Fruit fly (Drosophila melanogaster) whole organism, wandering third instar larva: ENCODE results near the gene Faa.

ENCODE experiments used
- Abd-B ChIP-seq: fragments of >200 bp; optimal IDR thresholded peaks from 2 replicates; lab custom pipeline; 2017; ENCODE audit warnings: missing biosample characterization, missing genetic modification characterization
- CG32264 ChIP-seq: fragments of 200-800 bp; sonication (Bioruptor generic); optimal IDR thresholded peaks from 2 replicates; lab custom pipeline; 2016; ENCODE audit warnings: missing biosample characterization, missing genetic modification characterization
- CG9705 ChIP-seq: fragments of 200-800 bp; sonication (Bioruptor generic); optimal IDR thresholded peaks from 2 replicates; lab custom pipeline; 2018; ENCODE audit warnings: missing biosample characterization, mild to moderate bottlenecking, missing genetic modification characterization
- CrebA ChIP-seq: fragments of 200-800 bp; sonication (Bioruptor generic); optimal IDR thresholded peaks from 2 replicates; lab custom pipeline; 2016; ENCODE audit warnings: missing biosample characterization, mild to moderate bottlenecking, missing genetic modification characterization, borderline replicate concordance
- Dif ChIP-seq: fragments of 200-275, 200-300 bp; sonication (Bioruptor generic); optimal IDR thresholded peaks from 2 replicates; lab custom pipeline; 2018; ENCODE audit warnings: missing biosample characterization, missing genetic modification characterization; ENCODE audit not compliant: partially characterized antibody
- GATAd ChIP-seq: sonication (Bioruptor generic); optimal IDR thresholded peaks from 2 replicates; lab custom pipeline; 2016; ENCODE audit warnings: missing biosample characterization, missing genetic modification characterization
- HLH106 ChIP-seq: fragments of 200-800 bp; optimal IDR thresholded peaks from 3 replicates; lab custom pipeline; 2019; ENCODE audit warnings: missing biosample characterization, mild to moderate bottlenecking, missing genetic modification characterization, moderate library complexity
- Hr78 ChIP-seq: fragments of >200 bp; optimal IDR thresholded peaks from 2 replicates; lab custom pipeline; 2017; ENCODE audit warnings: missing biosample characterization, missing genetic modification characterization
- Jra ChIP-seq: sonication (Bioruptor generic); optimal IDR thresholded peaks from 2 replicates; lab custom pipeline; 2016; ENCODE audit warnings: missing biosample characterization, missing genetic modification characterization
- Mio ChIP-seq: sonication (Bioruptor generic); optimal IDR thresholded peaks from 2 replicates; lab custom pipeline; 2016; ENCODE audit warnings: missing biosample characterization, missing genetic modification characterization
- Myc ChIP-seq: fragments of >200 bp; optimal IDR thresholded peaks from 2 replicates; lab custom pipeline; 2017
- N ChIP-seq: fragments of >200 bp; optimal IDR thresholded peaks from 2 replicates; lab custom pipeline; 2018; ENCODE audit warnings: missing biosample characterization, missing external identifiers, missing genetic modification characterization
- OdsH ChIP-seq: fragments of 200-800 bp; sonication (Bioruptor generic); optimal IDR thresholded peaks from 2 replicates; lab custom pipeline; 2016; ENCODE audit warnings: missing biosample characterization, mild to moderate bottlenecking, missing genetic modification characterization
- Rel ChIP-seq, 2 experiments: fragments of 200-800 bp; sonication (Bioruptor generic) in 1 of 2; optimal IDR thresholded peaks; 2 replicates in 1 of 2; 3 replicates in 1 of 2; lab custom pipeline; 2016 to 2019; ENCODE audit warnings: mild to moderate bottlenecking in 2 of 2, missing biosample characterization in 2 of 2, missing genetic modification characterization in 2 of 2, moderate library complexity in 1 of 2
- Sp1 ChIP-seq: fragments of 200-800 bp; sonication (Bioruptor generic); optimal IDR thresholded peaks from 3 replicates; lab custom pipeline; 2019; ENCODE audit warnings: missing biosample characterization, mild to moderate bottlenecking, missing genetic modification characterization, moderate library complexity
- Vsx2 ChIP-seq: fragments of 200-300, 225-300 bp; sonication (Bioruptor generic); optimal IDR thresholded peaks from 2 replicates; lab custom pipeline; 2018; ENCODE audit warnings: missing biosample characterization, missing genetic modification characterization; ENCODE audit not compliant: partially characterized antibody
- br ChIP-seq: fragments of 200-800 bp; sonication (Bioruptor generic); optimal IDR thresholded peaks from 2 replicates; lab custom pipeline; 2016; ENCODE audit warnings: missing biosample characterization, missing genetic modification characterization
- brk ChIP-seq: fragments of 200-800 bp; sonication (Bioruptor generic); optimal IDR thresholded peaks from 2 replicates; lab custom pipeline; 2016; ENCODE audit warnings: missing biosample characterization, mild to moderate bottlenecking, missing genetic modification characterization
- dl ChIP-seq, 2 experiments: fragments of 175-275, 200-275 bp in 1 of 2; fragments of 200-275 bp in 1 of 2; sonication (Bioruptor generic); optimal IDR thresholded peaks; lab custom pipeline; 2018; ENCODE audit warnings: mild to moderate bottlenecking in 2 of 2, missing biosample characterization in 2 of 2, missing genetic modification characterization in 2 of 2, moderate library complexity in 2 of 2; ENCODE audit not compliant: partially characterized antibody in 2 of 2, insufficient read depth in 1 of 2
- dmrt93B ChIP-seq: fragments of 200-800 bp; sonication (Bioruptor generic); optimal IDR thresholded peaks from 2 replicates; lab custom pipeline; 2018; ENCODE audit warnings: missing biosample characterization, mild to moderate bottlenecking, missing genetic modification characterization
- dsf ChIP-seq: sonication (Bioruptor generic); optimal IDR thresholded peaks from 2 replicates; lab custom pipeline; 2016; ENCODE audit warnings: missing biosample characterization, missing genetic modification characterization, borderline replicate concordance
- ey ChIP-seq: fragments of 200-800 bp; sonication (Bioruptor generic); optimal IDR thresholded peaks from 2 replicates; lab custom pipeline; 2016; ENCODE audit warnings: missing biosample characterization, missing genetic modification characterization
- foxo ChIP-seq, 2 experiments: fragments of 200-800 bp; sonication (Bioruptor generic); optimal IDR thresholded peaks; 2 replicates in 1 of 2; 3 replicates in 1 of 2; lab custom pipeline; 2016 to 2017; ENCODE audit warnings: missing biosample characterization in 2 of 2, missing genetic modification characterization in 2 of 2
- fru ChIP-seq: fragments of 200-800 bp; sonication (Bioruptor generic); optimal IDR thresholded peaks from 3 replicates; lab custom pipeline; 2016; ENCODE audit warnings: missing biosample characterization, mild to moderate bottlenecking, missing genetic modification characterization
- h ChIP-seq: fragments of 200-800 bp; sonication (Bioruptor generic); optimal IDR thresholded peaks from 3 replicates; lab custom pipeline; 2016; ENCODE audit warnings: missing biosample characterization, mild to moderate bottlenecking, missing genetic modification characterization
- jim ChIP-seq: fragments of 175-275, 200-325 bp; sonication (Bioruptor generic); optimal IDR thresholded peaks from 2 replicates; lab custom pipeline; 2016; ENCODE audit warnings: missing biosample characterization, mild to moderate bottlenecking, missing genetic modification characterization
- pan ChIP-seq: fragments of >200 bp; optimal IDR thresholded peaks from 2 replicates; lab custom pipeline; 2017
- psq ChIP-seq: fragments of 200-800 bp; sonication (Bioruptor generic); optimal IDR thresholded peaks from 3 replicates; lab custom pipeline; 2017; ENCODE audit warnings: missing biosample characterization, mild to moderate bottlenecking, missing genetic modification characterization, moderate library complexity
- rgr ChIP-seq: fragments of 200-800 bp; sonication (Bioruptor generic); optimal IDR thresholded peaks from 3 replicates; lab custom pipeline; 2016; ENCODE audit warnings: missing biosample characterization, mild to moderate bottlenecking, missing genetic modification characterization
- sage ChIP-seq: fragments of 200-800 bp; sonication (Bioruptor generic); optimal IDR thresholded peaks from 2 replicates; lab custom pipeline; 2016; ENCODE audit warnings: missing biosample characterization, mild to moderate bottlenecking, missing genetic modification characterization
- sv ChIP-seq: fragments of 200-800 bp; sonication (Bioruptor generic); optimal IDR thresholded peaks from 3 replicates; lab custom pipeline; 2016; ENCODE audit warnings: missing biosample characterization, missing genetic modification characterization
- usp ChIP-seq: fragments of >200 bp; optimal IDR thresholded peaks from 2 replicates; lab custom pipeline; 2017; ENCODE audit warnings: missing biosample characterization, missing genetic modification characterization
- woc ChIP-seq: sonication (Bioruptor generic); optimal IDR thresholded peaks from 2 replicates; lab custom pipeline; 2016; ENCODE audit warnings: missing biosample characterization, mild to moderate bottlenecking, missing genetic modification characterization

Gene Faa

DNA sequence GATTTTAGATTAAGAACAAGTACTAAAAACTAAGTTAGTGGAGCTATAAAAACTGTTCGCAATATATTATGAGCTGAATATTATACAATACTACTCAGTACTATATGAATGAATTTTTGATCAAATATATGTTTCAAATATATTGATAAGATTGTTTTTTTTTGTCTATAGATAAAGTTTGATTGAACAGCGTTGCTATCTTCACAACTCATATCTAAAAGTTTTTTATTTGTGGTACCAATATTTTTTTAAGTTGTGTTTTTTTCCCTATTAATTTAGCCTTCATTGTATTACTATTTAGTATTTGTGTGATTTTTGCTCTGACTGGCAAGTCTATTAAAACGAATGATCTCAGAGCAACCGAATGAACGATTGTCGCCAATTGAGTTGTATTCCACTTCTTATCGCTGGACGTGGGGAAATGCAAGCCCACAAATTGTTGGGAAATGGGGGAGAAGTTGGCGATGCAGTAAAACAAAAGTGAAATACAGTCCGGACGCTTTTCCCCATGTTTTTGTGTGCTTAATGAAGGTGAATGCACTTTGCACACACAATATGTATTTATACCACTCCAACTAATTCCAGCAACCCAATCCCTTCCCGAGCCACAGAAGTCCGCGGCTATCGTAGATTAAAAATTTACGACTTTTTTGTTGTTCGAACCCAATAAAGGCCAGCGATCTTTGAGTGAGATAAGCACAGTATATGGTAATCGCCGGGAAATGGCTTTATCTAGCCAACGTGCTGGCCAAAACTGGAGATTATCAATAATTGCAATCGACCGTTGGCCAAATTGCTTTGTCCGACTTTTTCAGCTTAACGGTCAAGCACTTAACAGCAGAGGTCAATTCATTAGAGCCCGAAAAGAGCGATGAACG lies 43.0 kb upstream of the Faa start (continued):
- TF ChIP-seq woc (GFP tag; lab: Kevin White, UChicago) = peak; percentile 9
- TF ChIP-seq Hr78 (GFP tag; lab: Kevin White, UChicago) = no peak

dm6 chr3L:4115701-4116100 lies 41.9 kb upstream of the Faa start:
- no peak for TF ChIP-seq Rel (GFP tag; optimal IDR thresholded peaks at IDR 0.05; lab: Kevin White, UChicago)
- TF ChIP-seq Rel (tag; optimal IDR thresholded peaks at IDR 0.05; lab: Kevin White, UChicago) = peak; percentile 62
- TF ChIP-seq h (GFP tag; lab: Kevin White, UChicago) = peak; percentile 12
- no peak for TF ChIP-seq Mio (GFP tag; lab: Kevin White, UChicago)

DNA sequence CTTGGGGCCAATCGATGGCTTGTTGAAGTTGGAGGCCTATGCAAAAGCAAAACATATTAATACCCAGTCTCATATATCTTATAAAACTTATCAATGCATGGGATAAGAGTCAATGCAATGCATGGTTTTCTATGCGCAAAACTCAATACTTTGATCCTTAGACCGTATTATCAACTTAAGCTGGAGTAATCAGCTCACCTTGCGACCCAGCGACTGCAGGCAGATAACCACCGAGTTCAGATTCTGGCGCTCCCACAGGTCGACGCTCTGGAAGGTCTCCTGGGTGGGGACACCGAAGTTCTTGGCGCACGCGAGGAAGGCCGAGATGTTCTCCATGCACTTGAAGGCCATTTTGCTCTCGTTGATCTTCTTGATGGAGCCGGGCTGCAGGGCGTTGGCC lies 41.4 kb upstream of the Faa start:
- no peak for TF ChIP-seq Jra (GFP tag; lab: Kevin White, UChicago)

- no peak for TF ChIP-seq CG32264
- no peak for TF ChIP-seq HLH106 (tag; lab: Kevin White, UChicago)
- no peak for TF ChIP-seq h (GFP tag; lab: Kevin White, UChicago)
- TF ChIP-seq sv (GFP tag; lab: Kevin White, UChicago) = no peak
- TF ChIP-seq fru (GFP tag; lab: Kevin White, UChicago) = no peak
- TF ChIP-seq Vsx2 (GFP tag; lab: Kevin White, UChicago) = no peak
- no peak for TF ChIP-seq Rel (GFP tag; optimal IDR thresholded peaks at IDR 0.05; lab: Kevin White, UChicago)
- TF ChIP-seq Rel (tag; optimal IDR thresholded peaks at IDR 0.05; lab: Kevin White, UChicago) = no peak
- no peak for TF ChIP-seq CG9705 (GFP tag; lab: Kevin White, UChicago)
- no peak for TF ChIP-seq dsf (GFP tag; lab: Kevin White, UChicago)
- TF ChIP-seq Mio (GFP tag; lab: Kevin White, UChicago) = no peak
- TF ChIP-seq CrebA (GFP tag; lab: Kevin White, UChicago) = no peak
Measured at dm6 chr3L:4113998-4114397, 40.2 kb upstream of the Faa start.

DNA sequence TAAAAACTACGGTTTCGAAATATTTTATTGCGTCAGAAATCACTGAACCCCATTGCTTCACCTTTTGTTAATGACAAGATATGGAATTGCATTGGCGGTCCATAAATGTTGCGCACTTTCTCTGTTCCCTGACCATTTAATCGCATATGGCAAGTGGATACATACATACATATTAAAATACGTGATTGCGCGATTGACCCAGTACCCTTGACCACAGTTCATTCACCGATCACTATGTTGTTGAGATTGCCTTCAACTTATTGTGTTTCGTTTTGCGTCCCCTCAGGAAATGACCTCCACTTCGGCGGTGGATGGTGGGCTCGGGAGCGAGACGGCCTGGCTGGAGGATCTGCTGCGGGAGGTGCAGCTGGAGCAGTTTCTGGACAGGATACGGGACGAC lies 36.5 kb upstream of the Faa start:
- no peak for TF ChIP-seq Rel (GFP tag; optimal IDR thresholded peaks at IDR 0.05; lab: Kevin White, UChicago)
- TF ChIP-seq Rel (tag; optimal IDR thresholded peaks at IDR 0.05; lab: Kevin White, UChicago) = no peak
- TF ChIP-seq OdsH (GFP tag; lab: Kevin White, UChicago) = no peak
- no peak for TF ChIP-seq pan
- no peak for TF ChIP-seq psq (GFP tag; lab: Kevin White, UChicago)
- TF ChIP-seq rgr = no peak
- TF ChIP-seq Hr78 (GFP tag; lab: Kevin White, UChicago) = no peak
- no peak for TF ChIP-seq sage (GFP tag; lab: Kevin White, UChicago)

DNA sequence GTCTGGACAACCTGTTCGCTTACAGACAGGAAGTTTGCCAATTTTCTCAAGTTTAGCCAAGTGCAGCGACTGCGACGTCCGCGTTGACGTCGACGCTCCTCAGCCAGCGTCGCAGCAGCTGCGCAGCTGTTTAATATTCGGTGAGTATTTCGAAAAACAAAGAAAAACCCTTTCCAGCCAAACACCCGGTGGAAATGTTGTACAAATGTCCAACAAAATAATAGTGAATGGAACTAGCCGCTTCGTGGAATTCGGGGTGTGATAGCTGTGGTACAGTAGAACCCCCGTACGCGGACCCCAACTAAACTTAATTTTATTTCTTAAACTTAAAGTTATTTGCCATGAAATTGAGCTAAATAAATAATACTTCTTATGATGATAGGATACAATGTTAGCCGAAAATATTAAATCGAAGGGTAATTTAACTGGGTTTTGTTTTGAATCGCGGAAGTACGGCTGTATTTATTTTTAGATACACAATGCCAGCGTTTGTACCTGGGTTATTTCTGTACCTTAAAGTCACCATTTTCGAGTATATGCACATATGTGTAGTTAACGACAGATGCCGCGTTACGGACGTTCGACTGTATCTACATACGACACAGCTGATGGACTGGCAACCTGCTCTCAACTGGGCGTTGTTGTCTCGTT lies 35.2 kb upstream of the Faa start:
- peak; percentile 36 for TF ChIP-seq rgr
- peak; percentile 28 for TF ChIP-seq woc (GFP tag; lab: Kevin White, UChicago)
- TF ChIP-seq Dif (GFP tag; lab: Kevin White, UChicago) = no peak
- TF ChIP-seq brk = no peak
- TF ChIP-seq dmrt93B = peak; percentile 2
- TF ChIP-seq Myc (lab: Kevin White, UChicago) = no peak
- peak; percentile 59 for TF ChIP-seq fru (GFP tag; lab: Kevin White, UChicago)
- no peak for TF ChIP-seq usp (GFP tag; lab: Kevin White, UChicago)
- no peak for TF ChIP-seq dl (GFP tag; optimal IDR thresholded peaks at IDR 0.05; lab: Kevin White, UChicago; ENCODE audit: insufficient read depth in 1 of 2, partially characterized antibody in 2 of 2)
- TF ChIP-seq Abd-B (GFP tag; lab: Kevin White, UChicago) = no peak
- no peak for TF ChIP-seq CG32264
- TF ChIP-seq Sp1 (GFP tag; lab: Kevin White, UChicago) = peak; percentile 26
- TF ChIP-seq GATAd (GFP tag; lab: Kevin White, UChicago) = no peak
- TF ChIP-seq br (GFP tag; lab: Kevin White, UChicago) = peak; percentile 44
- peak; percentile 27 for TF ChIP-seq psq (GFP tag; lab: Kevin White, UChicago)
- peak; percentile 46 for TF ChIP-seq h (GFP tag; lab: Kevin White, UChicago)
- TF ChIP-seq sv (GFP tag; lab: Kevin White, UChicago) = peak; percentile 67
- peak in 1 of 2 experiments; percentile 27 for TF ChIP-seq foxo (GFP tag; optimal IDR thresholded peaks at IDR 0.05; lab: Kevin White, UChicago)
- no peak for TF ChIP-seq jim (GFP tag; lab: Kevin White, UChicago)
- peak; percentile 21 for TF ChIP-seq Jra (GFP tag; lab: Kevin White, UChicago)
- no peak for TF ChIP-seq Hr78 (GFP tag; lab: Kevin White, UChicago)
- no peak for TF ChIP-seq N (GFP tag; lab: Kevin White, UChicago)
- TF ChIP-seq dsf (GFP tag; lab: Kevin White, UChicago) = no peak
- TF ChIP-seq Vsx2 (GFP tag; lab: Kevin White, UChicago) = no peak
- TF ChIP-seq ey (GFP tag; lab: Kevin White, UChicago) = peak; percentile 29
- peak; percentile 28 for TF ChIP-seq HLH106 (tag; lab: Kevin White, UChicago)
- no peak for TF ChIP-seq sage (GFP tag; lab: Kevin White, UChicago)
